Worm (Caenorhabditis elegans) whole organism, L2 larva: ENCODE results near the gene K08E3.2.

ENCODE experiments used
- R02D3.7 ChIP-seq: fragments of 150-350 bp; optimal IDR thresholded peaks from 2 replicates; lab custom pipeline; 2014; ENCODE audit warnings: missing biosample characterization, missing genetic modification characterization
- blmp-1 ChIP-seq: sonication (generic microtip); optimal IDR thresholded peaks from 2 replicates; lab custom pipeline; 2017; ENCODE audit warnings: missing genetic modification characterization, mild to moderate bottlenecking, missing compliant biosample characterization, antibody characterized with exemption, moderate library complexity; ENCODE audit not compliant: insufficient read depth
- lin-11 ChIP-seq: fragments of 150-350 bp; sonication (generic microtip); optimal IDR thresholded peaks from 2 replicates; lab custom pipeline; 2014; ENCODE audit warnings: missing biosample characterization, missing genetic modification characterization, inconsistent platforms, mixed read lengths
- lin-13 ChIP-seq: fragments of 150-350 bp; optimal IDR thresholded peaks from 2 replicates; lab custom pipeline; 2014; ENCODE audit warnings: missing biosample characterization, missing genetic modification reagents, missing genetic modification characterization
- lin-39 ChIP-seq: fragments of 150-350 bp; optimal IDR thresholded peaks from 2 replicates; lab custom pipeline; 2014; ENCODE audit warnings: missing biosample characterization, missing genetic modification reagents, missing genetic modification characterization
- lsy-2 ChIP-seq, 2 experiments: fragments of 150-350 bp in 1 of 2; sonication (generic microtip) in 1 of 2; optimal IDR thresholded peaks; 2 replicates each; lab custom pipeline; 2014 to 2017; ENCODE audit warnings: missing biosample characterization in 2 of 2, missing genetic modification characterization in 2 of 2
- nhr-10 ChIP-seq: sonication (generic microtip); optimal IDR thresholded peaks from 2 replicates; lab custom pipeline; 2017; ENCODE audit warnings: missing biosample characterization, missing genetic modification characterization
- nhr-12 ChIP-seq: fragments of 150-350 bp; optimal IDR thresholded peaks from 2 replicates; lab custom pipeline; 2014; ENCODE audit warnings: missing biosample characterization, missing genetic modification characterization
- nhr-237 ChIP-seq: fragments of 150-350 bp; optimal IDR thresholded peaks from 2 replicates; lab custom pipeline; 2014; ENCODE audit warnings: missing biosample characterization, missing genetic modification characterization
- unc-62 ChIP-seq: fragments of 150-350 bp; optimal IDR thresholded peaks from 2 replicates; lab custom pipeline; 2014; ENCODE audit warnings: missing biosample characterization, missing genetic modification reagents, missing genetic modification characterization

ce11 chrIII:13742028-13742427 is 6.5 kb downstream of the K08E3.2 start:
- no peak for TF ChIP-seq unc-62
- no peak for TF ChIP-seq lin-11 (tag; lab: Kevin White, UChicago)
- TF ChIP-seq nhr-237 (tag; lab: Kevin White, UChicago) = no peak
- TF ChIP-seq R02D3.7 = no peak
- no peak for TF ChIP-seq nhr-12 (tag; lab: Kevin White, UChicago)
- no peak for TF ChIP-seq lin-13 (GFP tag; lab: Kevin White, UChicago)
- no peak for TF ChIP-seq lin-39 (tag; lab: Kevin White, UChicago)
- TF ChIP-seq blmp-1 (tag; lab: Kevin White, UChicago) = no peak
- TF ChIP-seq lsy-2 (tag; optimal IDR thresholded peaks at IDR 0.05; lab: Kevin White, UChicago) = no peak
- no peak for TF ChIP-seq nhr-10 (tag; lab: Kevin White, UChicago)
